Worm (Caenorhabditis elegans) whole organism, midembryonic: ENCODE data around the gene vrk-1.

ENCODE experiments used
- T22C8.4 ChIP-seq: fragments of 200-800 bp; sonication (Bioruptor generic); IDR thresholded peaks from 2 replicates; pipeline ENCODE4 v1.3.6; 2022; ENCODE audit warnings: missing genetic modification characterization, missing compliant biosample characterization
- cog-1 ChIP-seq: sonication (generic microtip); optimal IDR thresholded peaks from 2 replicates; lab custom pipeline; 2016; ENCODE audit warnings: missing genetic modification characterization, missing compliant biosample characterization
- flt-1 ChIP-seq: fragments of 200-800 bp; sonication (Bioruptor generic); IDR thresholded peaks from 2 replicates; pipeline ENCODE4 v1.3.6; 2022; ENCODE audit warnings: missing genetic modification characterization, missing compliant biosample characterization
- klf-2 ChIP-seq: fragments of 200-800 bp; sonication (Bioruptor generic); conservative IDR thresholded peaks from 2 replicates; pipeline ENCODE4 v1.3.6; 2022; ENCODE audit warnings: missing genetic modification reagents, missing genetic modification characterization, missing compliant biosample characterization
- med-1 ChIP-seq: sonication (generic microtip); optimal IDR thresholded peaks from 2 replicates; lab custom pipeline; 2017; ENCODE audit warnings: missing genetic modification characterization, mild to moderate bottlenecking, missing compliant biosample characterization, antibody characterized with exemption, missing genetic modification reagents; ENCODE audit not compliant: insufficient read depth
- ref-1 ChIP-seq: fragments of 200-800 bp; sonication (Bioruptor generic); conservative IDR thresholded peaks from 2 replicates; pipeline ENCODE4 v1.3.6; 2022; ENCODE audit warnings: missing genetic modification reagents, missing genetic modification characterization, missing compliant biosample characterization
- tab-1 ChIP-seq: fragments of 200-800 bp; sonication (Bioruptor generic); IDR thresholded peaks from 2 replicates; pipeline ENCODE4 v1.3.6; 2022; ENCODE audit warnings: missing genetic modification characterization, missing compliant biosample characterization
- ztf-23 ChIP-seq: fragments of 200-800 bp; sonication (Bioruptor generic); IDR thresholded peaks from 2 replicates; pipeline ENCODE4 v1.3.6; 2022; ENCODE audit warnings: missing genetic modification reagents, missing genetic modification characterization, missing compliant biosample characterization
- ztf-29 ChIP-seq: fragments of 200-800 bp; sonication (Bioruptor generic); IDR thresholded peaks from 2 replicates; pipeline ENCODE4 v1.3.6; 2022; ENCODE audit warnings: missing genetic modification reagents, missing genetic modification characterization, missing compliant biosample characterization

vrk-1 gene

ce11 chrII:5955638-5956167, 33.9 kb downstream of the vrk-1 start:
- TF ChIP-seq med-1: no peak
- TF ChIP-seq T22C8.4 (GFP tag; lab: Robert Waterston, UW): no peak
- no peak for TF ChIP-seq tab-1 (GFP tag; lab: Robert Waterston, UW)
- TF ChIP-seq ztf-29 (GFP tag; lab: Robert Waterston, UW): no peak
- no peak for TF ChIP-seq flt-1 (GFP tag; lab: Robert Waterston, UW)
- no peak for TF ChIP-seq ztf-23
- no peak for TF ChIP-seq klf-2 (GFP tag; lab: Robert Waterston, UW)
- no peak for TF ChIP-seq ref-1
- TF ChIP-seq cog-1 (tag; lab: Kevin White, UChicago): no peak

ce11 chrII:5956583-5956982, 34.8 kb downstream of the vrk-1 start, which contains the start of gene casy-1:
Gene casy-1 (minus strand): TSS chrII:5956683.
- no peak for TF ChIP-seq ref-1

- no peak for TF ChIP-seq cog-1 (tag; lab: Kevin White, UChicago)
Measured at ce11 chrII:5957803-5958367, 36.1 kb downstream of the vrk-1 start.

- TF ChIP-seq ztf-23 (no peak), klf-2 (GFP tag; lab: Robert Waterston, UW) (no peak), med-1 (no peak), ztf-29 (GFP tag; lab: Robert Waterston, UW) (no peak), tab-1 (GFP tag; lab: Robert Waterston, UW) (no peak), ref-1 (no peak), flt-1 (GFP tag; lab: Robert Waterston, UW) (no peak), cog-1 (tag; lab: Kevin White, UChicago) (no peak), T22C8.4 (GFP tag; lab: Robert Waterston, UW) (no peak)
Measured at ce11 chrII:5959575-5960119, 37.9 kb downstream of the vrk-1 start.

ce11 chrII:5961317-5961716, 39.5 kb downstream of the vrk-1 start, which contains the start of gene B0034.7:
Gene B0034.7 (plus strand): TSS chrII:5961617.
- TF ChIP-seq flt-1 (GFP tag; lab: Robert Waterston, UW): no peak
- no peak for TF ChIP-seq T22C8.4 (GFP tag; lab: Robert Waterston, UW)
- TF ChIP-seq tab-1 (GFP tag; lab: Robert Waterston, UW): no peak
- TF ChIP-seq med-1: no peak
- no peak for TF ChIP-seq ztf-29 (GFP tag; lab: Robert Waterston, UW)
- TF ChIP-seq klf-2 (GFP tag; lab: Robert Waterston, UW): no peak
- TF ChIP-seq cog-1 (tag; lab: Kevin White, UChicago): no peak
- TF ChIP-seq ztf-23: no peak
- TF ChIP-seq ref-1: no peak

ce11 chrII:5962343-5962742, 40.6 kb downstream of the vrk-1 start:
- TF ChIP-seq ztf-29 (GFP tag; lab: Robert Waterston, UW): no peak
- TF ChIP-seq tab-1 (GFP tag; lab: Robert Waterston, UW): no peak
- no peak for TF ChIP-seq cog-1 (tag; lab: Kevin White, UChicago)
- no peak for TF ChIP-seq flt-1 (GFP tag; lab: Robert Waterston, UW)
- TF ChIP-seq med-1: no peak
- no peak for TF ChIP-seq ref-1
- TF ChIP-seq ztf-23: no peak
- no peak for TF ChIP-seq T22C8.4 (GFP tag; lab: Robert Waterston, UW)
- TF ChIP-seq klf-2 (GFP tag; lab: Robert Waterston, UW): no peak

ce11 chrII:5964962-5965361, 43.2 kb downstream of the vrk-1 start:
- TF ChIP-seq cog-1 (tag; lab: Kevin White, UChicago) (no peak), ref-1 (no peak), flt-1 (GFP tag; lab: Robert Waterston, UW) (no peak), ztf-29 (GFP tag; lab: Robert Waterston, UW) (no peak), ztf-23 (no peak), klf-2 (GFP tag; lab: Robert Waterston, UW) (no peak), med-1 (no peak), tab-1 (GFP tag; lab: Robert Waterston, UW) (no peak), T22C8.4 (GFP tag; lab: Robert Waterston, UW) (no peak)

ce11 chrII:5966637-5967036, 44.9 kb downstream of the vrk-1 start:
- no peak for TF ChIP-seq T22C8.4 (GFP tag; lab: Robert Waterston, UW)
- no peak for TF ChIP-seq ztf-23
- TF ChIP-seq ref-1: no peak
- no peak for TF ChIP-seq med-1
- TF ChIP-seq flt-1 (GFP tag; lab: Robert Waterston, UW): no peak
- TF ChIP-seq cog-1 (tag; lab: Kevin White, UChicago): no peak
- no peak for TF ChIP-seq ztf-29 (GFP tag; lab: Robert Waterston, UW)
- TF ChIP-seq klf-2 (GFP tag; lab: Robert Waterston, UW): no peak
- no peak for TF ChIP-seq tab-1 (GFP tag; lab: Robert Waterston, UW)

ce11 chrII:5968037-5968436, 46.3 kb downstream of the vrk-1 start, which contains the start of gene B0034.1:
Gene B0034.1 (plus strand): TSS chrII:5968337.
- TF ChIP-seq ztf-29 (GFP tag; lab: Robert Waterston, UW) (no peak), tab-1 (GFP tag; lab: Robert Waterston, UW) (no peak), ref-1 (no peak), ztf-23 (no peak), flt-1 (GFP tag; lab: Robert Waterston, UW) (no peak), cog-1 (tag; lab: Kevin White, UChicago) (no peak), T22C8.4 (GFP tag; lab: Robert Waterston, UW) (no peak), med-1 (no peak), klf-2 (GFP tag; lab: Robert Waterston, UW) (no peak)

ce11 chrII:5969303-5969702, 47.5 kb downstream of the vrk-1 start, which contains the start of gene B0034.4:
Gene B0034.4 (minus strand): TSS chrII:5969531.
- TF ChIP-seq flt-1 (GFP tag; lab: Robert Waterston, UW) (no peak), cog-1 (tag; lab: Kevin White, UChicago) (no peak), T22C8.4 (GFP tag; lab: Robert Waterston, UW) (no peak), ref-1 (no peak), ztf-29 (GFP tag; lab: Robert Waterston, UW) (no peak), tab-1 (GFP tag; lab: Robert Waterston, UW) (no peak), ztf-23 (no peak), med-1 (no peak), klf-2 (GFP tag; lab: Robert Waterston, UW) (no peak)
